In the genomic region with DNA sequence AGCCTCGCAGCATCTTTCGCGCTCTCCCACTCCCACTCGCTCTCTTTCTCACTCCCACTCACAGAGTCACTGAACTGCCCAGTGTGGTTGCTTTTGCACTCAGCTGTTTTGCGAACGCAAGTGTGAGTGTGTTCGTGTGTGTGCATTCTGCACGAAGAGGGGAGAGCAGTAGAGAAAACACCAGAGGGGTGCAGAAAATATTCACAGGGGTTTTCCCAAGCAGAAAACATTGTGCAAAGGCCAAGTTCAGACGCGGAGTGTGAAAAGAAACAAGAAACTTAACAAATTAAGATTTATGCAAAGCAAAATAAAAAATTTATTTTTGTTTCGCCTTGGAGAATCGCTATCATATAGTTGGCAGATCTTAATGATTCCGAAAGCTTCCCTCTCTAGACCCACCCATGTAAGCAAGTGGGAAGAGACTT, we compare ENCODE assay signal across 5 fruit fly cellular contexts.
TF ChIP-seq lines count a peak whose summit lies in the region.

No protein-coding gene starts in this region.

- no peak for TF ChIP-seq CTCF in whole organism, embryonic (GFP tag; optimal IDR thresholded peaks at IDR 0.05; lab: Kevin White, UChicago)

TF ChIP-seq in whole organism, adult, 20 proteins besides CTCF, POLR2A, EP300 and RAD21 (continues in another document):
- TF ChIP-seq CG11617 (GFP tag; optimal IDR thresholded peaks at IDR 0.05; lab: Kevin White, UChicago) = no peak
- no peak for TF ChIP-seq Crg-1 (GFP tag; optimal IDR thresholded peaks at IDR 0.05; lab: Kevin White, UChicago)
- TF ChIP-seq cic (GFP tag; optimal IDR thresholded peaks at IDR 0.05; lab: Kevin White, UChicago) = no peak
- peak; percentile 75 for TF ChIP-seq CG7045 (GFP tag; optimal IDR thresholded peaks at IDR 0.05; lab: Kevin White, UChicago)
- TF ChIP-seq kay (GFP tag; lab: Kevin White, UChicago; ENCODE audit: borderline replicate concordance) = no peak
- peak; percentile 59 for TF ChIP-seq toe (GFP tag; optimal IDR thresholded peaks at IDR 0.05; lab: Kevin White, UChicago)
- peak; percentile 16 for TF ChIP-seq CG7101 (tag; optimal IDR thresholded peaks at IDR 0.05; lab: Kevin White, UChicago)
- peak; percentile 66 for TF ChIP-seq Hr96 (GFP tag; optimal IDR thresholded peaks at IDR 0.05; lab: Kevin White, UChicago)
- TF ChIP-seq bab1 (GFP tag; optimal IDR thresholded peaks at IDR 0.05; lab: Kevin White, UChicago) = peak; percentile 74
- peak; percentile 3 for TF ChIP-seq Mnt (GFP tag; optimal IDR thresholded peaks at IDR 0.05; lab: Kevin White, UChicago)
- peak; percentile 29 for TF ChIP-seq pad (GFP tag; optimal IDR thresholded peaks at IDR 0.05; lab: Kevin White, UChicago)
- peak; percentile 24 for TF ChIP-seq CG33017 (tag; optimal IDR thresholded peaks at IDR 0.05; lab: Kevin White, UChicago)
- no peak for TF ChIP-seq tj (GFP tag; optimal IDR thresholded peaks at IDR 0.05; lab: Kevin White, UChicago)
- peak; percentile 75 for TF ChIP-seq CG12768 (GFP tag; optimal IDR thresholded peaks at IDR 0.05; lab: Kevin White, UChicago)
- peak; percentile 69 for TF ChIP-seq Clk (GFP tag; optimal IDR thresholded peaks at IDR 0.05; lab: Kevin White, UChicago)
- peak; percentile 59 for TF ChIP-seq CG14711 (tag; optimal IDR thresholded peaks at IDR 0.05; lab: Kevin White, UChicago)
- no peak for TF ChIP-seq cnc (optimal IDR thresholded peaks at IDR 0.05; lab: Kevin White, UChicago)

TF ChIP-seq in whole organism, embryonic, 481 proteins besides CTCF, POLR2A, EP300 and RAD21 (continues in another document):
- TF ChIP-seq stwl (tag; optimal IDR thresholded peaks at IDR 0.05; lab: Kevin White, UChicago) = no peak
- no peak for TF ChIP-seq run (tag; optimal IDR thresholded peaks at IDR 0.05; lab: Kevin White, UChicago)
- TF ChIP-seq Sin3A (optimal IDR thresholded peaks at IDR 0.05; lab: Kevin White, UChicago) = no peak
- peak; percentile 35; the same call in 1 of the 2 replicates for TF ChIP-seq ttk (GFP tag; IDR thresholded peaks at IDR 0.05; lab: Robert Waterston, UW)
- TF ChIP-seq gem (tag; optimal IDR thresholded peaks at IDR 0.05; lab: Kevin White, UChicago) = peak; percentile 24
- no peak for TF ChIP-seq Spps (tag; optimal IDR thresholded peaks at IDR 0.05; lab: Kevin White, UChicago)
- no peak for TF ChIP-seq oc (tag; optimal IDR thresholded peaks at IDR 0.05; lab: Kevin White, UChicago)
- TF ChIP-seq CG11504 (tag; optimal IDR thresholded peaks at IDR 0.05; lab: Kevin White, UChicago) = peak; percentile 35
- TF ChIP-seq zfh2 (GFP tag; optimal IDR thresholded peaks at IDR 0.05; lab: Kevin White, UChicago) = peak; percentile 44
- no peak for TF ChIP-seq CG7556 (GFP tag; optimal IDR thresholded peaks at IDR 0.05; lab: Kevin White, UChicago)
- no peak for TF ChIP-seq zen (tag; optimal IDR thresholded peaks at IDR 0.05; lab: Kevin White, UChicago)
- TF ChIP-seq crol (GFP tag; IDR thresholded peaks at IDR 0.05; lab: Robert Waterston, UW) = peak; percentile 81
- no peak for TF ChIP-seq CG8290 (GFP tag; optimal IDR thresholded peaks at IDR 0.05; lab: Kevin White, UChicago)
- peak in 1 of 2 experiments; percentile 22 for TF ChIP-seq CG8290 (tag; optimal IDR thresholded peaks at IDR 0.05; lab: Kevin White, UChicago)
- TF ChIP-seq CG16813 (GFP tag; IDR thresholded peaks at IDR 0.05; lab: Robert Waterston, UW; ENCODE audit: partially characterized antibody) = no peak
- no peak for TF ChIP-seq lov (optimal IDR thresholded peaks at IDR 0.05; lab: Kevin White, UChicago)
- TF ChIP-seq lov (GFP tag; IDR thresholded peaks at IDR 0.05; lab: Robert Waterston, UW) = peak; percentile 71; the same call in 2 of the 3 replicates

TF ChIP-seq in whole organism, prepupa, 60 proteins besides CTCF, POLR2A, EP300 and RAD21 (continues in another document):
- peak; percentile 84 for TF ChIP-seq CG8119 (GFP tag; IDR thresholded peaks at IDR 0.05; lab: Robert Waterston, UW)
- TF ChIP-seq spab (GFP tag; optimal IDR thresholded peaks at IDR 0.05; lab: Kevin White, UChicago) = peak; percentile 56
- TF ChIP-seq CG3919 (GFP tag; optimal IDR thresholded peaks at IDR 0.05; lab: Kevin White, UChicago) = peak; percentile 82
- TF ChIP-seq Sox14 (GFP tag; optimal IDR thresholded peaks at IDR 0.05; lab: Kevin White, UChicago) = peak; percentile 86
- peak; percentile 28 for TF ChIP-seq CG1621 (tag; optimal IDR thresholded peaks at IDR 0.05; lab: Kevin White, UChicago)
- peak; percentile 93 for TF ChIP-seq svp (GFP tag; lab: Kevin White, UChicago)
- peak; percentile 78 for TF ChIP-seq acj6 (GFP tag; optimal IDR thresholded peaks at IDR 0.05; lab: Kevin White, UChicago)
- peak; percentile 87 for TF ChIP-seq pdm3 (GFP tag; optimal IDR thresholded peaks at IDR 0.05; lab: Kevin White, UChicago)
- TF ChIP-seq Sox15 (GFP tag; optimal IDR thresholded peaks at IDR 0.05; lab: Kevin White, UChicago) = peak; percentile 78
- TF ChIP-seq dsx (GFP tag; optimal IDR thresholded peaks at IDR 0.05; lab: Kevin White, UChicago; ENCODE audit: poor library complexity, severe bottlenecking) = peak; percentile 62
- TF ChIP-seq ss (GFP tag; optimal IDR thresholded peaks at IDR 0.05; lab: Kevin White, UChicago) = peak; percentile 50 to 59
- TF ChIP-seq CG6808 (GFP tag; optimal IDR thresholded peaks at IDR 0.05; lab: Kevin White, UChicago) = peak; percentile 62
- TF ChIP-seq CG3032 (tag; optimal IDR thresholded peaks at IDR 0.05; lab: Kevin White, UChicago) = peak; percentile 75
- TF ChIP-seq CG6276 (GFP tag; optimal IDR thresholded peaks at IDR 0.05; lab: Kevin White, UChicago) = peak; percentile 82
- peak; percentile 31 for TF ChIP-seq Eip93F (GFP tag; optimal IDR thresholded peaks at IDR 0.05; lab: Kevin White, UChicago)
- peak; percentile 83 for TF ChIP-seq CG6163 (GFP tag; IDR thresholded peaks at IDR 0.05; lab: Robert Waterston, UW)
- peak; percentile 44 for TF ChIP-seq Ets21C (GFP tag; optimal IDR thresholded peaks at IDR 0.05; lab: Kevin White, UChicago)
- TF ChIP-seq CG4318 (GFP tag; optimal IDR thresholded peaks at IDR 0.05; lab: Kevin White, UChicago) = peak; percentile 86

TF ChIP-seq in whole organism, pupa, 21 proteins besides CTCF, POLR2A, EP300 and RAD21 (continues in another document):
- TF ChIP-seq CG8159 (tag; optimal IDR thresholded peaks at IDR 0.05; lab: Kevin White, UChicago) (peak; percentile 74), CG4496 (GFP tag; IDR thresholded peaks at IDR 0.05; lab: Robert Waterston, UW) (peak; percentile 82; the same call in 2 of the 3 replicates), D1 (tag; optimal IDR thresholded peaks at IDR 0.05; lab: Kevin White, UChicago) (no peak), CG8301 (tag; optimal IDR thresholded peaks at IDR 0.05; lab: Kevin White, UChicago) (peak; percentile 85), CG13204 (GFP tag; optimal IDR thresholded peaks at IDR 0.05; lab: Kevin White, UChicago) (peak; percentile 35), CG32121 (GFP tag; IDR thresholded peaks at IDR 0.05; lab: Robert Waterston, UW) (peak; percentile 84), Pif1A (GFP tag; optimal IDR thresholded peaks at IDR 0.05; lab: Kevin White, UChicago) (peak; percentile 86), fd96Ca (GFP tag; IDR thresholded peaks at IDR 0.05; lab: Robert Waterston, UW) (peak; percentile 87), CG17806 (tag; optimal IDR thresholded peaks at IDR 0.05; lab: Kevin White, UChicago) (peak; percentile 73), Pif1B (GFP tag; optimal IDR thresholded peaks at IDR 0.05; lab: Kevin White, UChicago) (peak; percentile 61), gl (tag; optimal IDR thresholded peaks at IDR 0.05; lab: Kevin White, UChicago) (peak; percentile 5), CG9948 (tag; optimal IDR thresholded peaks at IDR 0.05; lab: Kevin White, UChicago) (peak; percentile 73), rn (GFP tag; IDR thresholded peaks at IDR 0.05; lab: Robert Waterston, UW) (peak; percentile 57; the same call in 1 of the 2 replicates), CG15710 (tag; optimal IDR thresholded peaks at IDR 0.05; lab: Kevin White, UChicago) (peak; percentile 68), CG12605 (GFP tag; IDR thresholded peaks at IDR 0.05; lab: Robert Waterston, UW) (peak; percentile 54), Snoo (tag; optimal IDR thresholded peaks at IDR 0.05; lab: Kevin White, UChicago) (peak; percentile 42), Ets98B (GFP tag; IDR thresholded peaks at IDR 0.05; lab: Robert Waterston, UW) (peak; percentile 83), CG34367 (tag; optimal IDR thresholded peaks at IDR 0.05; lab: Kevin White, UChicago) (peak; percentile 53), CG10348 (GFP tag; IDR thresholded peaks at IDR 0.05; lab: Robert Waterston, UW) (peak; percentile 50; the same call in 1 of the 2 replicates)

TF ChIP-seq in whole organism, wandering third instar larva, 38 proteins besides CTCF, POLR2A, EP300 and RAD21 (continues in another document):
- peak; percentile 41 for TF ChIP-seq fru (GFP tag; optimal IDR thresholded peaks at IDR 0.05; lab: Kevin White, UChicago)
- peak; percentile 62 for TF ChIP-seq br (GFP tag; optimal IDR thresholded peaks at IDR 0.05; lab: Kevin White, UChicago)
- TF ChIP-seq Dfd (GFP tag; optimal IDR thresholded peaks at IDR 0.05; lab: Kevin White, UChicago) = no peak
- TF ChIP-seq usp (GFP tag; optimal IDR thresholded peaks at IDR 0.05; lab: Kevin White, UChicago) = no peak
- peak; percentile 63 for TF ChIP-seq rgr (GFP tag; optimal IDR thresholded peaks at IDR 0.05; lab: Kevin White, UChicago)
- peak; percentile 70 for TF ChIP-seq ey (GFP tag; optimal IDR thresholded peaks at IDR 0.05; lab: Kevin White, UChicago)
- TF ChIP-seq brk (GFP tag; optimal IDR thresholded peaks at IDR 0.05; lab: Kevin White, UChicago) = no peak
- no peak for TF ChIP-seq Vsx2 (GFP tag; optimal IDR thresholded peaks at IDR 0.05; lab: Kevin White, UChicago; ENCODE audit: partially characterized antibody)
- TF ChIP-seq Hnf4 (GFP tag; optimal IDR thresholded peaks at IDR 0.05; lab: Kevin White, UChicago) = peak; percentile 57
- no peak for TF ChIP-seq CG32264 (GFP tag; optimal IDR thresholded peaks at IDR 0.05; lab: Kevin White, UChicago)
- TF ChIP-seq GATAd (GFP tag; optimal IDR thresholded peaks at IDR 0.05; lab: Kevin White, UChicago) = no peak
- TF ChIP-seq Myc (optimal IDR thresholded peaks at IDR 0.05; lab: Kevin White, UChicago) = no peak
- no peak for TF ChIP-seq CG9705 (GFP tag; optimal IDR thresholded peaks at IDR 0.05; lab: Kevin White, UChicago)
- TF ChIP-seq h (GFP tag; optimal IDR thresholded peaks at IDR 0.05; lab: Kevin White, UChicago) = peak; percentile 74
- no peak for TF ChIP-seq tai (GFP tag; optimal IDR thresholded peaks at IDR 0.05; lab: Kevin White, UChicago)
- no peak for TF ChIP-seq Sp1 (GFP tag; optimal IDR thresholded peaks at IDR 0.05; lab: Kevin White, UChicago)
- TF ChIP-seq Rel (GFP tag; optimal IDR thresholded peaks at IDR 0.05; lab: Kevin White, UChicago) = no peak
- peak; percentile 83 for TF ChIP-seq Rel (tag; optimal IDR thresholded peaks at IDR 0.05; lab: Kevin White, UChicago)
- peak; percentile 64 for TF ChIP-seq HLH106 (tag; optimal IDR thresholded peaks at IDR 0.05; lab: Kevin White, UChicago)
- no peak for TF ChIP-seq sv (GFP tag; optimal IDR thresholded peaks at IDR 0.05; lab: Kevin White, UChicago)
- TF ChIP-seq Mio (GFP tag; optimal IDR thresholded peaks at IDR 0.05; lab: Kevin White, UChicago) = no peak
- no peak for TF ChIP-seq sage (GFP tag; optimal IDR thresholded peaks at IDR 0.05; lab: Kevin White, UChicago)
- TF ChIP-seq jim (GFP tag; optimal IDR thresholded peaks at IDR 0.05; lab: Kevin White, UChicago) = no peak
